Worm (Caenorhabditis elegans) whole organism, young adult: ENCODE measurements around the gene K11H12.7.

ENCODE experiments used
- Y56A3A.18 ChIP-seq: fragments of 200-800 bp; sonication (Bioruptor generic); IDR thresholded peaks from 2 replicates; pipeline ENCODE4 v1.3.6; 2022; ENCODE audit warnings: missing genetic modification reagents, missing genetic modification characterization, missing compliant biosample characterization
- ceh-100 ChIP-seq: fragments of 200-800 bp; sonication (Bioruptor generic); IDR thresholded peaks from 2 replicates; pipeline ENCODE4 v1.3.6; 2022; ENCODE audit warnings: missing genetic modification reagents, missing genetic modification characterization, missing compliant biosample characterization
- dpff-1 ChIP-seq: sonication (generic microtip); optimal IDR thresholded peaks from 2 replicates; lab custom pipeline; 2017; ENCODE audit warnings: mild to moderate bottlenecking, missing genetic modification characterization, missing compliant biosample characterization
- lsy-27 ChIP-seq: sonication (generic microtip); optimal IDR thresholded peaks from 2 replicates; lab custom pipeline; 2017; ENCODE audit warnings: missing genetic modification characterization, mild to moderate bottlenecking, missing compliant biosample characterization, antibody characterized with exemption, missing genotype, borderline replicate concordance; ENCODE audit not compliant: insufficient read depth
- mcd-1 ChIP-seq: fragments of 200-800 bp; sonication (Bioruptor generic); IDR thresholded peaks from 2 replicates; pipeline ENCODE4 v1.3.6; 2022; ENCODE audit warnings: missing genetic modification reagents, missing genetic modification characterization, missing compliant biosample characterization
- nhr-90 ChIP-seq: sonication (generic microtip); optimal IDR thresholded peaks from 2 replicates; lab custom pipeline; 2016; ENCODE audit warnings: missing genotype, mild to moderate bottlenecking, missing genetic modification characterization, missing compliant biosample characterization

- TF ChIP-seq mcd-1: no peak
- no peak for TF ChIP-seq dpff-1 (tag; lab: Kevin White, UChicago)
- TF ChIP-seq Y56A3A.18 (GFP tag; lab: Robert Waterston, UW): no peak
- TF ChIP-seq nhr-90: no peak
- no peak for TF ChIP-seq ceh-100 (GFP tag; lab: Robert Waterston, UW)
- no peak for TF ChIP-seq lsy-27
Observed at ce11 chrIV:625947-626548, 39.3 kb upstream of the K11H12.7 start.
